Worm (Caenorhabditis elegans) whole organism, L3 larva: Measurements from ENCODE around the gene cin-4.

Experiments
- aly-2 ChIP-seq: fragments of 150-350 bp; optimal IDR thresholded peaks from 2 replicates; lab custom pipeline; 2014; ENCODE audit warnings: missing biosample characterization, missing genetic modification characterization
- ama-1 ChIP-seq: fragments of 150-350 bp; optimal IDR thresholded peaks from 2 replicates; lab custom pipeline; 2018
- mdl-1 ChIP-seq: fragments of 150-350 bp; optimal IDR thresholded peaks from 2 replicates; lab custom pipeline; 2014; ENCODE audit warnings: missing biosample characterization, missing genetic modification characterization
- nfya-1 ChIP-seq: sonication (generic microtip); optimal IDR thresholded peaks from 2 replicates; lab custom pipeline; 2017; ENCODE audit warnings: missing genetic modification characterization, mild to moderate bottlenecking, missing compliant biosample characterization, antibody characterized with exemption, moderate library complexity; ENCODE audit not compliant: insufficient read depth
- nhr-76 ChIP-seq: fragments of 150-350 bp; sonication (generic microtip); optimal IDR thresholded peaks from 5 replicates; lab custom pipeline; 2014; ENCODE audit warnings: missing biosample characterization, missing genetic modification characterization
- pha-4 ChIP-seq: fragments of 150-350 bp; optimal IDR thresholded peaks from 2 replicates; lab custom pipeline; 2014; ENCODE audit warnings: missing biosample characterization, missing genetic modification reagents, missing genetic modification characterization
- pqm-1 ChIP-seq: fragments of 150-350 bp; optimal IDR thresholded peaks from 2 replicates; lab custom pipeline; 2017; ENCODE audit warnings: missing biosample characterization, missing genetic modification characterization, inconsistent platforms
- tbx-2 ChIP-seq: sonication (generic microtip); optimal IDR thresholded peaks from 2 replicates; lab custom pipeline; 2016; ENCODE audit warnings: mild to moderate bottlenecking, missing genetic modification characterization, missing compliant biosample characterization
- zag-1 ChIP-seq: fragments of 150-350 bp; optimal IDR thresholded peaks from 2 replicates; lab custom pipeline; 2014; ENCODE audit warnings: missing biosample characterization, missing genetic modification characterization
- ztf-11 ChIP-seq: fragments of 150-350 bp; optimal IDR thresholded peaks from 2 replicates; lab custom pipeline; 2014; ENCODE audit warnings: missing biosample characterization, missing genetic modification characterization

ce11 chrII:7053001-7053400 is 14.9 kb downstream of the cin-4 start, which contains the start of gene ZK1127.13:
- no peak for TF ChIP-seq ztf-11 (tag; lab: Kevin White, UChicago)
- TF ChIP-seq nfya-1 (tag; lab: Kevin White, UChicago) = no peak
- TF ChIP-seq nhr-76 (tag; lab: Kevin White, UChicago) = no peak
- TF ChIP-seq mdl-1 (tag; lab: Kevin White, UChicago) = no peak
- TF ChIP-seq aly-2 (tag; lab: Kevin White, UChicago) = no peak
- TF ChIP-seq zag-1 (tag; lab: Kevin White, UChicago) = no peak
- no peak for TF ChIP-seq ama-1
- TF ChIP-seq pha-4 (tag; lab: Kevin White, UChicago) = no peak
- TF ChIP-seq pqm-1 = no peak
- TF ChIP-seq tbx-2 (tag; lab: Kevin White, UChicago) = no peak
